Fruit fly (Drosophila melanogaster) whole organism, adult: ENCODE measurements around the gene Oat.

Experiments
- CG11617 ChIP-seq: fragments of 200-800 bp; sonication (Bioruptor generic); optimal IDR thresholded peaks from 2 replicates; lab custom pipeline; 2017; ENCODE audit warnings: mild to moderate bottlenecking, missing biosample characterization, missing genetic modification reagents, missing genetic modification characterization
- CG12768 ChIP-seq: fragments of 200-800 bp; sonication (Bioruptor generic); optimal IDR thresholded peaks from 2 replicates; lab custom pipeline; 2017; ENCODE audit warnings: missing biosample characterization, missing genetic modification characterization, mild to moderate bottlenecking, moderate library complexity, missing genetic modification reagents
- CG33017 ChIP-seq: fragments of 200-800 bp; sonication (Bioruptor generic); optimal IDR thresholded peaks from 2 replicates; lab custom pipeline; 2018; ENCODE audit warnings: missing biosample characterization, mild to moderate bottlenecking, missing genetic modification characterization, moderate library complexity
- CG7045 ChIP-seq: fragments of 200-800 bp; sonication (Bioruptor generic); optimal IDR thresholded peaks from 2 replicates; lab custom pipeline; 2017; ENCODE audit warnings: missing biosample characterization, mild to moderate bottlenecking, missing genetic modification characterization
- Clk ChIP-seq: fragments of 200-800 bp; sonication (Bioruptor generic); optimal IDR thresholded peaks from 2 replicates; lab custom pipeline; 2017; ENCODE audit warnings: missing biosample characterization, missing genetic modification characterization
- Mnt ChIP-seq: fragments of 200-800 bp; sonication (Bioruptor generic); optimal IDR thresholded peaks from 2 replicates; lab custom pipeline; 2016; ENCODE audit warnings: missing biosample characterization, mild to moderate bottlenecking, missing genetic modification characterization
- cic ChIP-seq: fragments of 200-800 bp; sonication (Bioruptor generic); optimal IDR thresholded peaks from 2 replicates; lab custom pipeline; 2017; ENCODE audit warnings: missing biosample characterization, mild to moderate bottlenecking, missing genetic modification characterization, moderate library complexity
- cnc ChIP-seq, 2 experiments: fragments of >200 bp; optimal IDR thresholded peaks; 2 replicates each; lab custom pipeline; 2017
- kay ChIP-seq: fragments of 200-800 bp; sonication (Bioruptor generic); peaks from one replicate; lab custom pipeline; 2016; ENCODE audit warnings: missing biosample characterization, missing genetic modification characterization, borderline replicate concordance
- pad ChIP-seq: fragments of 200-800 bp; sonication (Bioruptor generic); optimal IDR thresholded peaks from 3 replicates; lab custom pipeline; 2017; ENCODE audit warnings: missing biosample characterization, missing genetic modification characterization, mild to moderate bottlenecking, moderate library complexity, missing genetic modification reagents
- tj ChIP-seq: fragments of 200-800 bp; sonication (Bioruptor generic); optimal IDR thresholded peaks from 3 replicates; lab custom pipeline; 2017; ENCODE audit warnings: missing biosample characterization, mild to moderate bottlenecking, missing genetic modification characterization, moderate library complexity
- toe ChIP-seq: fragments of 200-800 bp; sonication (Bioruptor generic); optimal IDR thresholded peaks from 2 replicates; lab custom pipeline; 2016; ENCODE audit warnings: missing biosample characterization, missing genetic modification characterization

- TF ChIP-seq pad (GFP tag; lab: Kevin White, UChicago) = no peak
- no peak for TF ChIP-seq kay (GFP tag; lab: Kevin White, UChicago)
- no peak for TF ChIP-seq Clk (GFP tag; lab: Kevin White, UChicago)
- no peak for TF ChIP-seq CG12768 (GFP tag; lab: Kevin White, UChicago)
- TF ChIP-seq cic (GFP tag; lab: Kevin White, UChicago) = no peak
- TF ChIP-seq tj (GFP tag; lab: Kevin White, UChicago) = no peak
- TF ChIP-seq CG11617 = no peak
- TF ChIP-seq cnc (optimal IDR thresholded peaks at IDR 0.05; lab: Kevin White, UChicago) = no peak
- TF ChIP-seq CG7045 (GFP tag; lab: Kevin White, UChicago) = no peak
- no peak for TF ChIP-seq toe
- no peak for TF ChIP-seq Mnt (GFP tag; lab: Kevin White, UChicago)
- TF ChIP-seq CG33017 = no peak
These were observed at the start of gene Oat for dm6 chr3L:19649374-19649948.
